Fruit fly (Drosophila melanogaster) whole organism, prepupa: ENCODE results near the gene Gr64e.

Experiments used
- CG8632 ChIP-seq: fragments of 200-800 bp; sonication (Bioruptor generic); optimal IDR thresholded peaks from 3 replicates; lab custom pipeline; 2016; ENCODE audit warnings: missing biosample characterization, missing genetic modification characterization
- Eip75B ChIP-seq: fragments of 200-800 bp; sonication (Bioruptor generic); optimal IDR thresholded peaks from 3 replicates; lab custom pipeline; 2016; ENCODE audit warnings: missing biosample characterization, missing genetic modification characterization
- Smox ChIP-seq: fragments of 200-800 bp; sonication (Bioruptor generic); optimal IDR thresholded peaks from 3 replicates; lab custom pipeline; 2016; ENCODE audit warnings: missing biosample characterization, missing genetic modification characterization
- Sox102F ChIP-seq: fragments of 200-800 bp; sonication (Bioruptor generic); optimal IDR thresholded peaks from 2 replicates; lab custom pipeline; 2016; ENCODE audit warnings: missing biosample characterization, mild to moderate bottlenecking, missing genetic modification characterization
- dac ChIP-seq: fragments of 200-800 bp; sonication (Bioruptor generic); optimal IDR thresholded peaks from 2 replicates; lab custom pipeline; 2017; ENCODE audit warnings: missing biosample characterization, mild to moderate bottlenecking, missing genetic modification characterization
- fd59A ChIP-seq: fragments of 200-800 bp; sonication (Bioruptor generic); optimal IDR thresholded peaks from 2 replicates; lab custom pipeline; 2017; ENCODE audit warnings: missing biosample characterization, mild to moderate bottlenecking, missing genetic modification characterization, missing genetic modification reagents
- salr ChIP-seq, 2 experiments: fragments of 200-800 bp; sonication (Bioruptor generic); optimal IDR thresholded peaks; 3 replicates each; lab custom pipeline; 2016 to 2018; ENCODE audit warnings: missing biosample characterization in 2 of 2, missing genetic modification characterization in 2 of 2, mild to moderate bottlenecking in 1 of 2

DNA sequence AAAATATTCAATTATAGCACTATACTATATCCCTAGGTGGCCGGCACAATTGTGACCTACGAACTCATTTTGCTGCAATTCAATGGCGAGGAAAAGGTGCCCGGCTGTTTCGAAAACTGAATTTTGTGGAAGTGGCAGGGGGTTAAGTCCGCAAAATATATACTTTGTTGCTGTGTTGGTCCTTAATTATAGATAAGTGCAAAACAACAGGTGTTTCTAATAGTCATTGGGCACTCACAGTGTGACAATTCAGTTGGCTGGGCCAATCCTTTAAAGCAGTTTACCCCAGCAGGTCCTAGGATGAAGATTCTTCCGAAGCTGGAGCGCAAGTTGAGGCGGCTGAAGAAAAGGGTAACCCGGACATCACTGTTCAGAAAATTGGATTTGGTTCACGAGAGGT is 3.6 kb downstream of the Gr64e start, which contains the start of gene Gr64f:
- no peak for TF ChIP-seq CG8632
- no peak for TF ChIP-seq Smox (GFP tag; lab: Kevin White, UChicago)
- TF ChIP-seq Sox102F (GFP tag; lab: Kevin White, UChicago) = no peak
- TF ChIP-seq fd59A = no peak
- TF ChIP-seq Eip75B (GFP tag; lab: Kevin White, UChicago) = no peak
- no peak for TF ChIP-seq dac (GFP tag; lab: Kevin White, UChicago)
- TF ChIP-seq salr (GFP tag; optimal IDR thresholded peaks at IDR 0.05; lab: Kevin White, UChicago) = no peak
